Worm (Caenorhabditis elegans): ENCODE results near the gene B0035.21.

Gene B0035.21

ce11 chrIV:11324741-11325140 is 2.3 kb upstream of the B0035.21 start, which contains the start of gene his-48:
Gene his-48, plus strand, starts transcription at chrIV:11324745.
- TF ChIP-seq flt-1 (GFP tag; IDR thresholded peaks at IDR 0.05): peak; percentile 11; the same call in 1 of the 2 replicates

ce11 chrIV:11329269-11329668 is 2.2 kb downstream of the B0035.21 start, which contains the start of gene leo-1:
Gene leo-1, minus strand, starts transcription at chrIV:11329369.
- TF ChIP-seq F13C5.2 (tag; optimal IDR thresholded peaks at IDR 0.05) (no peak), tbx-11 (GFP tag; IDR thresholded peaks at IDR 0.05) (no peak), flt-1 (GFP tag; IDR thresholded peaks at IDR 0.05) (no peak), tbx-37 (GFP tag; conservative IDR thresholded peaks at IDR 0.05) (no peak)

DNA sequence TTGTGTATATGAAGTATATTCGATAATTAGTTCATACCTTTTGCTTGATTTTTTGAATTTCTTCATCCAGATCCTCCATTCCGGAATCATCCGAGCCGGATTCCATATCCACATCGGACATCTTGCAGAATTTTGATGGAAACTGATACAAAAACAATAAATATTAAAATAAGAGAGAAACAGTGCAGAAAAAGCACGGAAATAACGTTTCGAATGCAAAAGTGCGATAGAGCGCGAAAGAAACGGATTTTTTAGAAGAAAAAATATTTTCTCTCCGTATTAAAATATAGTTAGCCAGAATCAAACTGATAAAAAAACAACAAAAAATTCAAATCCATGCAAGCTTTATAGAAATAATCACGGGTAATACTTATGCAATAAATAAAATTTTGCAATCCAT is 5.7 kb downstream of the B0035.21 start, which contains the start of gene sart-3:
TSS of gene sart-3 (minus strand) at position 219 of the 400 bp plus-strand sequence.
- TF ChIP-seq hmg-4 (GFP tag; optimal IDR thresholded peaks at IDR 0.05): no peak
- TF ChIP-seq hmbx-1 (tag; optimal IDR thresholded peaks at IDR 0.05): no peak
- no peak for TF ChIP-seq ceh-13 (GFP tag; optimal IDR thresholded peaks at IDR 0.05)
- no peak for TF ChIP-seq hnd-1 (tag; optimal IDR thresholded peaks at IDR 0.05)
- TF ChIP-seq ama-1 (optimal IDR thresholded peaks at IDR 0.05): no peak
- no peak for TF ChIP-seq flt-1 (GFP tag; IDR thresholded peaks at IDR 0.05)
- no peak for TF ChIP-seq scrt-1 (GFP tag; IDR thresholded peaks at IDR 0.05)
- TF ChIP-seq aly-1 (tag; optimal IDR thresholded peaks at IDR 0.05): no peak
- TF ChIP-seq pes-1 (GFP tag; IDR thresholded peaks at IDR 0.05): no peak
- no peak for TF ChIP-seq ceh-36 (tag; optimal IDR thresholded peaks at IDR 0.05)
- TF ChIP-seq ets-7 (tag; optimal IDR thresholded peaks at IDR 0.05): no peak
- no peak for TF ChIP-seq tbx-37 (GFP tag; conservative IDR thresholded peaks at IDR 0.05)
- no peak for TF ChIP-seq sea-1 (GFP tag; conservative IDR thresholded peaks at IDR 0.05)
- no peak for TF ChIP-seq F13C5.2 (tag; optimal IDR thresholded peaks at IDR 0.05)
- no peak for TF ChIP-seq B0310.2 (tag; optimal IDR thresholded peaks at IDR 0.05)

ce11 chrIV:11336180-11336579 is 9.1 kb downstream of the B0035.21 start:
- TF ChIP-seq hmg-4 (GFP tag; optimal IDR thresholded peaks at IDR 0.05) (no peak), tbx-11 (GFP tag; IDR thresholded peaks at IDR 0.05) (no peak), hnd-1 (tag; optimal IDR thresholded peaks at IDR 0.05) (no peak), scrt-1 (GFP tag; IDR thresholded peaks at IDR 0.05) (no peak), flt-1 (GFP tag; IDR thresholded peaks at IDR 0.05) (no peak), tra-4 (tag; optimal IDR thresholded peaks at IDR 0.05) (no peak), aly-1 (tag; optimal IDR thresholded peaks at IDR 0.05) (no peak), pes-1 (GFP tag; IDR thresholded peaks at IDR 0.05) (no peak), F13C5.2 (tag; optimal IDR thresholded peaks at IDR 0.05) (no peak), tbx-37 (GFP tag; conservative IDR thresholded peaks at IDR 0.05) (no peak), B0310.2 (tag; optimal IDR thresholded peaks at IDR 0.05) (no peak), ceh-13 (GFP tag; optimal IDR thresholded peaks at IDR 0.05) (no peak), sea-1 (GFP tag; conservative IDR thresholded peaks at IDR 0.05) (no peak), ets-7 (tag; optimal IDR thresholded peaks at IDR 0.05) (no peak), ama-1 (optimal IDR thresholded peaks at IDR 0.05) (no peak)

DNA sequence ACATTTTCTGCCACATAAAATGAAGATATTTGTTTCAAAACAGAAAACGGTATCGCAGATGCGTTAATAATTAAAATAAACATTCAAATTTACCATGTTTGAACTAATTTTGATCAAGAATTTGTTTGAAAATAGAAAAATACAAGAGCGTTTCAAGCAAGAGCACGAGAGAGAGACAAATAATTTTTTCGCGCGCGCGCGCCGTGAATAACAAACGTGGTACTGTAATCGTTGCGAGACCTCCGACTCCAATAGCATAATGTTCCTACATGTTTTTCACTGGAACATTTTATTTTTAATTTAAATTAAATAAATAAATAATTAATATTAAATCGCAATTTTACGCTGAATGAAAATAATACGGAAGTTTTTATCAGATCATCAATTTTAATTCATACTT is 10.0 kb downstream of the B0035.21 start, which contains the start of gene F54E12.2:
TSS of gene F54E12.2 (minus strand) at position 164 of the 400 bp plus-strand sequence.
- TF ChIP-seq scrt-1 (GFP tag; IDR thresholded peaks at IDR 0.05) (no peak), ets-7 (tag; optimal IDR thresholded peaks at IDR 0.05) (no peak), B0310.2 (tag; optimal IDR thresholded peaks at IDR 0.05) (no peak), hmg-4 (GFP tag; optimal IDR thresholded peaks at IDR 0.05) (no peak), tbx-11 (GFP tag; IDR thresholded peaks at IDR 0.05) (no peak), ceh-13 (GFP tag; optimal IDR thresholded peaks at IDR 0.05) (no peak), F13C5.2 (tag; optimal IDR thresholded peaks at IDR 0.05) (no peak), ceh-36 (tag; optimal IDR thresholded peaks at IDR 0.05) (no peak), ama-1 (optimal IDR thresholded peaks at IDR 0.05) (no peak), sea-1 (GFP tag; conservative IDR thresholded peaks at IDR 0.05) (no peak), tbx-37 (GFP tag; conservative IDR thresholded peaks at IDR 0.05) (no peak), hnd-1 (tag; optimal IDR thresholded peaks at IDR 0.05) (no peak), pes-1 (GFP tag; IDR thresholded peaks at IDR 0.05) (no peak), hmbx-1 (tag; optimal IDR thresholded peaks at IDR 0.05) (no peak), aly-1 (tag; optimal IDR thresholded peaks at IDR 0.05) (no peak), tra-4 (tag; optimal IDR thresholded peaks at IDR 0.05) (no peak), flt-1 (GFP tag; IDR thresholded peaks at IDR 0.05) (no peak)

DNA sequence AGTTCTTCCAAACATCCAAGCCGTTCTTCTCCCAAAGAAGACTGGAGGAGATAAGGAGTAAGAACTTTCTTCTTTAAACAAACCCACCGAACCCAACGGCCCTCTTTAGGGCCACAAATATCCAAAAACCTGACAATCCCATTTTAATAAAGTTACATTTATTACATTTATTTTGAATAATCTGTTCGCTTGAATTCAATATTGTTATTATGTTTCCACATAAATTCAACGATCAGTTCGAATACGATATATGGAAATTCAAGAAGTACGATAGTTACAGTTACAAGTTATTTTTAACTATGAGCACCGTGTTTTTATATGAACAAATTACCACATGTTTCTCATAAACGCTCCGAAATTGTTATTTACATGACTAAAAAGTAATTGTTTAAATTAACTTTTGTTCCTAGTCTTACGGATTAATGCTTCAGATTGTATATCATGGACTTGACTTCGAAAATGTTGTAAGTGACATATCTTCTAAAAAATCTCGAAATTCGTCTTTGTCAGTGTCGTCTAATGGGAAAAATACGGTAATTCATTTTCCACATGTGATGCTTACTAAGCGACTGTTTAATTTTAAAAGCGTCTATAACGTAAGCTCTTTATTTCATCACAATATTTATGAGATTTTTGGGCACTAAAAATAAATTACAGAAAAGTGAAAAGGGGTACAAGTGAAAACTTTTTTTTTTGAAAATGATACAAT is 13.8 kb downstream of the B0035.21 start:
- TF ChIP-seq ama-1 (optimal IDR thresholded peaks at IDR 0.05) (no peak), ceh-36 (tag; optimal IDR thresholded peaks at IDR 0.05) (no peak), sea-1 (GFP tag; conservative IDR thresholded peaks at IDR 0.05) (0 out of 2 replicates have a peak, but pooled peaks have one; percentile 18), pes-1 (GFP tag; IDR thresholded peaks at IDR 0.05) (no peak), hmg-4 (GFP tag; optimal IDR thresholded peaks at IDR 0.05) (no peak), tra-4 (tag; optimal IDR thresholded peaks at IDR 0.05) (no peak), tbx-11 (GFP tag; IDR thresholded peaks at IDR 0.05) (no peak), hmbx-1 (tag; optimal IDR thresholded peaks at IDR 0.05) (no peak)

DNA sequence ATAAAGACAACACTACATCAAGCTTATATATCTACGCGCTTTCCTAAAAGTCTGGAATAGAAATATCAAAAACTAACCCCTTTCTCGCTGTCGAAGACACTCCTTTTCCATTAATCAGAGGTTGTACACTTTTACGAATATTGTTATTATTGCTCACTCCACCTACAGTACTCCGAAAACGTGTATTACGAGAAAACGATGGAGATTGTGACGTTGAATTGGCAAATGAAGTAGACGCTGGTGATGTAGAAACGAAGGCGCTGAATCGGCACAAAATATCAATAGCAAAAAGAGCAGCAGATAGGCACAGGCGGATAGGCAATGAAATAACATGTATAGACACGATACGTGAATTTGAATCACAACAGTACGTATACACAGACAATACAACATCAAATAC is 17.2 kb downstream of the B0035.21 start:
- TF ChIP-seq hnd-1 (tag; optimal IDR thresholded peaks at IDR 0.05): no peak
- no peak for TF ChIP-seq ceh-13 (GFP tag; optimal IDR thresholded peaks at IDR 0.05)
- no peak for TF ChIP-seq pes-1 (GFP tag; IDR thresholded peaks at IDR 0.05)
- no peak for TF ChIP-seq tra-4 (tag; optimal IDR thresholded peaks at IDR 0.05)
- TF ChIP-seq aly-1 (tag; optimal IDR thresholded peaks at IDR 0.05): no peak
- no peak for TF ChIP-seq F13C5.2 (tag; optimal IDR thresholded peaks at IDR 0.05)
- TF ChIP-seq ceh-36 (tag; optimal IDR thresholded peaks at IDR 0.05): no peak
- TF ChIP-seq B0310.2 (tag; optimal IDR thresholded peaks at IDR 0.05): no peak
- no peak for TF ChIP-seq sea-1 (GFP tag; conservative IDR thresholded peaks at IDR 0.05)
- TF ChIP-seq tbx-11 (GFP tag; IDR thresholded peaks at IDR 0.05): no peak
- TF ChIP-seq ama-1 (optimal IDR thresholded peaks at IDR 0.05): no peak
- no peak for TF ChIP-seq hmbx-1 (tag; optimal IDR thresholded peaks at IDR 0.05)

All from whole organism, early embryonic.